Fruit fly (Drosophila melanogaster) whole organism, prepupa: ENCODE data around the gene CG4704.

Experiments used
- CG10631 ChIP-seq: fragments of 200-800 bp; sonication (Bioruptor generic); optimal IDR thresholded peaks from 2 replicates; lab custom pipeline; 2016; ENCODE audit warnings: missing biosample characterization, missing genetic modification characterization
- CG10669 ChIP-seq: fragments of 200-800 bp; sonication (Bioruptor generic); optimal IDR thresholded peaks from 3 replicates; lab custom pipeline; 2018; ENCODE audit warnings: missing biosample characterization, mild to moderate bottlenecking, missing genetic modification characterization, moderate library complexity
- CG11902 ChIP-seq: fragments of 200-800 bp; sonication (Bioruptor generic); optimal IDR thresholded peaks from 3 replicates; lab custom pipeline; 2016; ENCODE audit warnings: missing biosample characterization, missing genetic modification characterization
- CG32006 ChIP-seq: fragments of 200-800 bp; sonication (Bioruptor generic); optimal IDR thresholded peaks from 3 replicates; lab custom pipeline; 2017; ENCODE audit warnings: missing biosample characterization, mild to moderate bottlenecking, missing genetic modification characterization
- CG34406 ChIP-seq: fragments of 200-800 bp; sonication (Bioruptor generic); optimal IDR thresholded peaks from 3 replicates; lab custom pipeline; 2016; ENCODE audit warnings: missing biosample characterization, missing genetic modification characterization
- CG3919 ChIP-seq: fragments of 200-800 bp; sonication (Bioruptor generic); optimal IDR thresholded peaks from 3 replicates; lab custom pipeline; 2016; ENCODE audit warnings: missing biosample characterization, missing genetic modification characterization
- CG4318 ChIP-seq: fragments of 200-800 bp; sonication (Bioruptor generic); optimal IDR thresholded peaks from 3 replicates; lab custom pipeline; 2017; ENCODE audit warnings: missing biosample characterization, mild to moderate bottlenecking, missing genetic modification characterization
- CG6163 ChIP-seq: fragments of 200-800 bp; sonication (Bioruptor generic); IDR thresholded peaks from 3 replicates; pipeline ENCODE4 v1.3.6; 2022; ENCODE audit warnings: missing biosample characterization, missing genetic modification characterization
- CG6792 ChIP-seq: fragments of 200-800 bp; sonication (Bioruptor generic); optimal IDR thresholded peaks from 3 replicates; lab custom pipeline; 2016; ENCODE audit warnings: missing biosample characterization, missing genetic modification characterization
- CG6854 ChIP-seq: fragments of 200-800 bp; sonication (Bioruptor generic); optimal IDR thresholded peaks from 2 replicates; lab custom pipeline; 2017; ENCODE audit warnings: missing biosample characterization, mild to moderate bottlenecking, missing genetic modification characterization
- CG7368 ChIP-seq: fragments of 200-800 bp; sonication (Bioruptor generic); optimal IDR thresholded peaks from 3 replicates; lab custom pipeline; 2016; ENCODE audit warnings: missing biosample characterization, missing genetic modification characterization
- CG8319 ChIP-seq: fragments of 200-800 bp; sonication (Bioruptor generic); optimal IDR thresholded peaks from 3 replicates; lab custom pipeline; 2016; ENCODE audit warnings: missing biosample characterization, missing genetic modification characterization
- CG8632 ChIP-seq: fragments of 200-800 bp; sonication (Bioruptor generic); optimal IDR thresholded peaks from 3 replicates; lab custom pipeline; 2016; ENCODE audit warnings: missing biosample characterization, missing genetic modification characterization
- Eip75B ChIP-seq: fragments of 200-800 bp; sonication (Bioruptor generic); optimal IDR thresholded peaks from 3 replicates; lab custom pipeline; 2016; ENCODE audit warnings: missing biosample characterization, missing genetic modification characterization
- Eip78C ChIP-seq: fragments of 200-800 bp; sonication (Bioruptor generic); peaks from one replicate; lab custom pipeline; 2016; ENCODE audit warnings: missing biosample characterization, missing genetic modification characterization
- Ets21C ChIP-seq: fragments of 200-800 bp; sonication (Bioruptor generic); optimal IDR thresholded peaks from 3 replicates; lab custom pipeline; 2016; ENCODE audit warnings: missing biosample characterization, missing genetic modification characterization
- Ets96B ChIP-seq: fragments of 200-800 bp; optimal IDR thresholded peaks from 2 replicates; lab custom pipeline; 2019; ENCODE audit warnings: missing biosample characterization, mild to moderate bottlenecking, missing genetic modification characterization, moderate library complexity
- Gug ChIP-seq: fragments of 200-800 bp; sonication (Bioruptor generic); IDR thresholded peaks from 2 replicates; pipeline ENCODE4 v1.3.6; 2022; ENCODE audit warnings: missing biosample characterization, missing genetic modification characterization
- Hr38 ChIP-seq: sonication (Bioruptor generic); optimal IDR thresholded peaks from 2 replicates; lab custom pipeline; 2016; ENCODE audit warnings: missing biosample characterization, missing genetic modification characterization
- Hr39 ChIP-seq: fragments of 200-800 bp; sonication (Bioruptor generic); optimal IDR thresholded peaks from 2 replicates; lab custom pipeline; 2016; ENCODE audit warnings: missing biosample characterization, missing genetic modification characterization
- Hr4 ChIP-seq: fragments of 200-800 bp; sonication (Bioruptor generic); optimal IDR thresholded peaks from 3 replicates; lab custom pipeline; 2016; ENCODE audit warnings: missing biosample characterization, missing genetic modification characterization
- Lpt ChIP-seq: fragments of 200-800 bp; sonication (Bioruptor generic); optimal IDR thresholded peaks from 3 replicates; lab custom pipeline; 2016; ENCODE audit warnings: missing biosample characterization, missing genetic modification characterization
- Smox ChIP-seq: fragments of 200-800 bp; sonication (Bioruptor generic); optimal IDR thresholded peaks from 3 replicates; lab custom pipeline; 2016; ENCODE audit warnings: missing biosample characterization, missing genetic modification characterization
- Sox102F ChIP-seq: fragments of 200-800 bp; sonication (Bioruptor generic); optimal IDR thresholded peaks from 2 replicates; lab custom pipeline; 2016; ENCODE audit warnings: missing biosample characterization, mild to moderate bottlenecking, missing genetic modification characterization
- Sox15 ChIP-seq: fragments of 200-800 bp; sonication (Bioruptor generic); optimal IDR thresholded peaks from 3 replicates; lab custom pipeline; 2016; ENCODE audit warnings: missing biosample characterization, missing genetic modification characterization
- acj6 ChIP-seq: fragments of 200-800 bp; sonication (Bioruptor generic); optimal IDR thresholded peaks from 3 replicates; lab custom pipeline; 2016; ENCODE audit warnings: missing biosample characterization, missing genetic modification characterization
- dac ChIP-seq: fragments of 200-800 bp; sonication (Bioruptor generic); optimal IDR thresholded peaks from 2 replicates; lab custom pipeline; 2017; ENCODE audit warnings: missing biosample characterization, mild to moderate bottlenecking, missing genetic modification characterization
- dsx ChIP-seq: fragments of 200-800 bp; optimal IDR thresholded peaks from 3 replicates; lab custom pipeline; 2019; ENCODE audit warnings: missing biosample characterization, mild to moderate bottlenecking, missing genetic modification characterization, moderate library complexity; ENCODE audit not compliant: poor library complexity, severe bottlenecking
- eg ChIP-seq: fragments of 200-800 bp; sonication (Bioruptor generic); IDR thresholded peaks from 3 replicates; pipeline ENCODE4 v1.3.6; 2022; ENCODE audit warnings: missing biosample characterization, missing genetic modification characterization
- esn ChIP-seq: fragments of 200-800 bp; sonication (Bioruptor generic); optimal IDR thresholded peaks from 2 replicates; lab custom pipeline; 2016; ENCODE audit warnings: missing biosample characterization, mild to moderate bottlenecking, missing genetic modification characterization, moderate library complexity
- lz ChIP-seq: fragments of 200-800 bp; sonication (Bioruptor generic); optimal IDR thresholded peaks from 3 replicates; lab custom pipeline; 2016; ENCODE audit warnings: missing biosample characterization, missing genetic modification characterization
- net ChIP-seq: fragments of 200-800 bp; sonication (Bioruptor generic); optimal IDR thresholded peaks from 3 replicates; lab custom pipeline; 2016; ENCODE audit warnings: missing biosample characterization, missing genetic modification characterization
- pdm3 ChIP-seq: fragments of 200-800 bp; sonication (Bioruptor generic); optimal IDR thresholded peaks from 3 replicates; lab custom pipeline; 2016; ENCODE audit warnings: missing biosample characterization, missing genetic modification characterization
- svp ChIP-seq: fragments of 200-800 bp; sonication (Bioruptor generic); peaks from one replicate; lab custom pipeline; 2016; ENCODE audit warnings: missing biosample characterization, missing genetic modification characterization

The CG4704 gene

dm6 chr3R:22816437-22817173 is 29.5 kb downstream of the CG4704 start (continued):
- TF ChIP-seq lz = peak; percentile 31
- TF ChIP-seq esn = no peak
- no peak for TF ChIP-seq net
- TF ChIP-seq Hr39 = peak; percentile 10
- peak; percentile 54; the same call in 2 of the 3 replicates for TF ChIP-seq CG6163 (GFP tag; lab: Robert Waterston, UW)
- TF ChIP-seq dac (GFP tag; lab: Kevin White, UChicago) = no peak
- peak; percentile 3 for TF ChIP-seq CG4318 (GFP tag; lab: Kevin White, UChicago)
- peak; percentile 52 for TF ChIP-seq CG32006 (GFP tag; lab: Kevin White, UChicago)
- no peak for TF ChIP-seq CG7368 (GFP tag; lab: Kevin White, UChicago)
- TF ChIP-seq CG11902 (GFP tag; lab: Kevin White, UChicago) = no peak
- TF ChIP-seq Hr4 (GFP tag; lab: Kevin White, UChicago) = peak; percentile 57
- TF ChIP-seq CG34406 (GFP tag; lab: Kevin White, UChicago) = peak; percentile 18
- TF ChIP-seq CG6854 (GFP tag; lab: Kevin White, UChicago) = no peak
- no peak for TF ChIP-seq dsx
- TF ChIP-seq Eip75B (GFP tag; lab: Kevin White, UChicago) = peak; percentile 27
- TF ChIP-seq Lpt (GFP tag; lab: Kevin White, UChicago) = no peak
- TF ChIP-seq Ets21C (GFP tag; lab: Kevin White, UChicago) = peak; percentile 1
- no peak for TF ChIP-seq Sox102F (GFP tag; lab: Kevin White, UChicago)
- no peak for TF ChIP-seq CG8319 (GFP tag; lab: Kevin White, UChicago)
- no peak for TF ChIP-seq Hr38 (GFP tag; lab: Kevin White, UChicago)
- TF ChIP-seq CG6792 (GFP tag; lab: Kevin White, UChicago) = peak; percentile 12
- peak; percentile 25 for TF ChIP-seq acj6 (GFP tag; lab: Kevin White, UChicago)
- peak; percentile 68; the same call in 2 of the 3 replicates for TF ChIP-seq eg (GFP tag; lab: Robert Waterston, UW)
- peak; percentile 37 for TF ChIP-seq CG8632
- peak; percentile 27 for TF ChIP-seq pdm3
- no peak for TF ChIP-seq Gug (GFP tag; lab: Robert Waterston, UW)
- peak; percentile 44 for TF ChIP-seq CG10669
- TF ChIP-seq CG10631 (GFP tag; lab: Kevin White, UChicago) = peak; percentile 42

DNA sequence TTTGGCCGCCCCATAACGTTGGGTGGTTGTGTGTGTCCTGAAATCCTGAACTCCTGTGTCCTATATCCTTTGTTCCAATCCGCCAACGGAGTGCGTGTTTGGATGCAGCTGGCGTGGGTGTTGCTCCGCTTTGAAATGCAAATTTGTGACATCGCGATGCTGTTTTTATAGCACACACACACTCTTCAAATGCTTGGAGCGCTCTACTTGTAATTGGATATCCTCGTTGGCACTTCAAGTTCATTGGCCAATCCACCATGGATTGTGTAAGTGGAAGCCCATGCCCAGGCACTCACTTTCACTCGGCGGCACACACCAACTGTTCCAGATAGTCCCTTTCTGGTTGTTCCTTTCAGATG is 30.0 kb downstream of the CG4704 start, which contains the start of gene CG13840:
Gene CG13840 (minus strand): TSS at position 101 of the 359 bp plus-strand sequence.
- TF ChIP-seq CG34406 (GFP tag; lab: Kevin White, UChicago) = no peak
- no peak for TF ChIP-seq CG3919 (GFP tag; lab: Kevin White, UChicago)
- TF ChIP-seq Sox102F (GFP tag; lab: Kevin White, UChicago) = no peak
- TF ChIP-seq CG7368 (GFP tag; lab: Kevin White, UChicago) = no peak
- no peak for TF ChIP-seq CG10631 (GFP tag; lab: Kevin White, UChicago)

dm6 chr3R:22810277-22810676 is 35.8 kb downstream of the CG4704 start:
- no peak for TF ChIP-seq eg (GFP tag; lab: Robert Waterston, UW)
- no peak for TF ChIP-seq Sox15 (GFP tag; lab: Kevin White, UChicago)
- TF ChIP-seq Smox = no peak

DNA sequence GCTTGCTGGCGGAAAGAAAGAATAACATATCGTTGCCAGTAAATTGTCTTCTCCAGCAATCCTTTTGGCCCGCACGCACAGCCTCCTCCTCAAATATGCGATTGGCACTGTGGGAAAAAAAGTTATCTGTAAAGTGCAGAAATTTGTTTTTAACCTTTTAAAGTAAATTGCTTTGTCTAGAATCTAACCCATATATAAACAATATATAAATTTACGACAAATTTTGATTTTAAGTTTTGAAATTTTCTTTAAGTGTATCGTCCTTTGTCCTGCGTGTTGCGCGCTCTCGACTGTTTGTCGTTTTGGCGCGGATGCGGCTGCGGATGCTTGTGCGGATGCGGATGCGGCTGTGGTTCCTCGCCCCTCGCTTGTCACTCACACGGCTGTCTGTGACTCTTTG is 39.0 kb downstream of the CG4704 start:
- TF ChIP-seq svp = peak; percentile 63
- TF ChIP-seq CG10631 (GFP tag; lab: Kevin White, UChicago) = peak; percentile 2
- TF ChIP-seq Sox15 (GFP tag; lab: Kevin White, UChicago) = no peak
- TF ChIP-seq CG10669 = peak; percentile 0
- no peak for TF ChIP-seq Hr38 (GFP tag; lab: Kevin White, UChicago)
- TF ChIP-seq Eip78C = peak; percentile 61
- peak; percentile 45; the same call in 1 of the 3 replicates for TF ChIP-seq CG6163 (GFP tag; lab: Robert Waterston, UW)
- peak; percentile 6 for TF ChIP-seq CG3919 (GFP tag; lab: Kevin White, UChicago)
- peak; percentile 21 for TF ChIP-seq Ets96B (tag; lab: Kevin White, UChicago)
- TF ChIP-seq CG32006 (GFP tag; lab: Kevin White, UChicago) = peak; percentile 20
- TF ChIP-seq, all 60 proteins: peak for 8
